Fruit fly (Drosophila melanogaster) whole organism: ENCODE results near the gene CG14452.

ENCODE experiments used
- CG8478 ChIP-seq: fragments of >200 bp; optimal IDR thresholded peaks from 2 replicates; lab custom pipeline; 2018; ENCODE audit warnings: inconsistent platforms
- psq ChIP-seq: fragments of >200 bp; optimal IDR thresholded peaks from 2 replicates; lab custom pipeline; 2017
- usp ChIP-seq: fragments of >200 bp; optimal IDR thresholded peaks from 2 replicates; lab custom pipeline; 2017; ENCODE audit warnings: missing biosample characterization, missing genetic modification characterization, mixed read lengths

DNA sequence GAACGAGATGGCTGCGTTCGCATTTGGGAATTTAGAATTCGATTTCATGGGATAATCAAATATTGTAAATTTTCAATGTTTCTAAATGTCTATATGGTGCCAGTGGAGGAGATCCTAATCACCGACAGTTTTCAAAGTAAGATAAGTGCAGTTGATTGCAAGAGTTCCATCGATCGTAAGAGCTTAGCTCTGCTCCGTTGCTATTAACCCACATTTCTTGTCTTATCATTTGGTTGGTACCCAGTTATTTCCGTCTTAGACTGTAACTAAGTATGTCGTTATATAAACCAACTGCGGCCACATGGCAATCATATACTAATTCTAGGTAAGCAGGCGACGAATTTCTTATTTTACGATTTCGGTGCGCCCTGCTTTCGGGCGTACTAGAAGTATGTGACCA is 25.6 kb upstream of the CG14452 start:
- no peak for TF ChIP-seq usp (GFP tag; lab: Kevin White, UChicago)
- no peak for TF ChIP-seq CG8478 (lab: Kevin White, UChicago)
- no peak for TF ChIP-seq psq
